Worm (Caenorhabditis elegans) whole organism, L2 larva: ENCODE results near the gene epg-5.

Experiments
- aly-2 ChIP-seq: fragments of 150-350 bp; optimal IDR thresholded peaks from 2 replicates; lab custom pipeline; 2014; ENCODE audit warnings: missing biosample characterization, missing genetic modification characterization
- nhr-6 ChIP-seq: fragments of 150-350 bp; optimal IDR thresholded peaks from 2 replicates; lab custom pipeline; 2014; ENCODE audit warnings: missing biosample characterization, missing genetic modification characterization

DNA sequence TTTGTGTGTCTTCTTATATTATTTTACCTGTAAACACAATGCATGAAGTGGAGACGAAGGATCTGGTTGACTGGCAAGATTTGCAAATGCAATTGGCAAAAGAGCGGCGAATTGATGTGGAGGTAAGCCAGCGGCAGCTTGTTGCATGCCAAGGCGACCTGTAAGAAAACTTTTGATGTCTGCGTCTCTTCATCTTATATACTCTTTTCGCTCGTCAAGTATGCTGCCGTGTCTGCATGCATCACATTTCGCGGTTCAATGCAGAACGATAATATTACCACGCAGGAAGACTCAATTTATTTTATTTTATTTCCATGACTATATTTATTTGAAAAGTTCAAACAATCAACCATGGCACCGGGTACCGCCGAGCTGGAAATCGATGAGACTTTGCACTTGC lies 8.2 kb downstream of the epg-5 start, which contains the start of gene vps-33.2:
- no peak for TF ChIP-seq aly-2 (tag; lab: Kevin White, UChicago)
- no peak for TF ChIP-seq nhr-6
